Worm (Caenorhabditis elegans) whole organism, L1 larva: ENCODE results near the gene Y46E12A.2.

Experiments
- fos-1 ChIP-seq: fragments of 150-350 bp; optimal IDR thresholded peaks from 2 replicates; lab custom pipeline; 2014; ENCODE audit warnings: missing biosample characterization, missing genetic modification characterization
- lsy-2 ChIP-seq, 2 experiments: fragments of 150-350 bp; optimal IDR thresholded peaks; 2 replicates each; lab custom pipeline; 2014; ENCODE audit warnings: missing biosample characterization in 2 of 2, missing genetic modification characterization in 2 of 2
- nhr-28 ChIP-seq: fragments of 150-350 bp; optimal IDR thresholded peaks from 2 replicates; lab custom pipeline; 2014; ENCODE audit warnings: missing biosample characterization, missing genetic modification characterization
- nhr-77 ChIP-seq: fragments of 150-350 bp; optimal IDR thresholded peaks from 2 replicates; lab custom pipeline; 2014; ENCODE audit warnings: missing biosample characterization, missing genetic modification characterization
- nhr-85 ChIP-seq: sonication (generic microtip); peaks from one replicate; lab custom pipeline; 2016; ENCODE audit warnings: missing genetic modification characterization, inconsistent platforms, missing compliant biosample characterization
- pag-3 ChIP-seq: sonication (generic microtip); optimal IDR thresholded peaks from 2 replicates; lab custom pipeline; 2017; ENCODE audit warnings: missing genetic modification characterization, mild to moderate bottlenecking, missing compliant biosample characterization, antibody characterized with exemption, borderline replicate concordance; ENCODE audit not compliant: insufficient read depth
- skn-1 ChIP-seq: fragments of 150-350 bp; optimal IDR thresholded peaks from 2 replicates; lab custom pipeline; 2014; ENCODE audit warnings: missing biosample characterization, missing genetic modification characterization
- snpc-4 ChIP-seq: fragments of 150-350 bp; optimal IDR thresholded peaks from 2 replicates; lab custom pipeline; 2014; ENCODE audit warnings: missing biosample characterization, missing genetic modification characterization
- sox-4 ChIP-seq: sonication (generic microtip); optimal IDR thresholded peaks from 2 replicates; lab custom pipeline; 2016; ENCODE audit warnings: missing genetic modification characterization, missing compliant biosample characterization
- sup-37 ChIP-seq: fragments of 200-800 bp; sonication (Bioruptor generic); optimal IDR thresholded peaks from 2 replicates; lab custom pipeline; 2018; ENCODE audit warnings: mild to moderate bottlenecking, missing genetic modification characterization, missing compliant biosample characterization
- zag-1 ChIP-seq: fragments of 150-350 bp; optimal IDR thresholded peaks from 2 replicates; lab custom pipeline; 2014; ENCODE audit warnings: missing biosample characterization, missing genetic modification characterization

ce11 chrIII:1785776-1786175, 27.0 kb downstream of the Y46E12A.2 start:
- TF ChIP-seq snpc-4 (tag; lab: Kevin White, UChicago) = no peak
- no peak for TF ChIP-seq sox-4 (tag; lab: Kevin White, UChicago)
- TF ChIP-seq fos-1 (tag; lab: Kevin White, UChicago) = no peak
- TF ChIP-seq skn-1 (tag; lab: Kevin White, UChicago) = peak; percentile 24
- TF ChIP-seq sup-37 (GFP tag; lab: Kevin White, UChicago) = no peak
- TF ChIP-seq pag-3 = no peak
- TF ChIP-seq nhr-85 = peak; percentile 2
- peak; percentile 4 for TF ChIP-seq zag-1 (tag; lab: Kevin White, UChicago)
- no peak for TF ChIP-seq nhr-28 (tag; lab: Kevin White, UChicago)
- TF ChIP-seq lsy-2 (tag; optimal IDR thresholded peaks at IDR 0.05; lab: Kevin White, UChicago) = peak; percentile 52 to 62
- no peak for TF ChIP-seq nhr-77 (tag; lab: Kevin White, UChicago)
